Worm (Caenorhabditis elegans) whole organism, young adult: Measurements from ENCODE around the gene bbln-1.

Experiments used
- B0261.1 ChIP-seq: sonication (generic microtip); optimal IDR thresholded peaks from 2 replicates; lab custom pipeline; 2016; ENCODE audit warnings: mild to moderate bottlenecking, missing genetic modification characterization, moderate library complexity, missing compliant biosample characterization
- F57C9.4 ChIP-seq: sonication (generic microtip); optimal IDR thresholded peaks from 2 replicates; lab custom pipeline; 2017; ENCODE audit warnings: mild to moderate bottlenecking, missing genetic modification characterization, missing compliant biosample characterization
- T26A5.8 ChIP-seq: sonication (generic microtip); optimal IDR thresholded peaks from 2 replicates; lab custom pipeline; 2016; ENCODE audit warnings: missing genetic modification characterization, missing compliant biosample characterization
- Y67H2A.10 ChIP-seq: fragments of 200-800 bp; sonication (Bioruptor generic); conservative IDR thresholded peaks from 2 replicates; pipeline ENCODE4 v1.3.6; 2022; ENCODE audit warnings: missing genetic modification reagents, missing genetic modification characterization, missing compliant biosample characterization
- cebp-2 ChIP-seq: fragments of 200-800 bp; sonication (Bioruptor generic); IDR thresholded peaks from 2 replicates; pipeline ENCODE4 v1.3.6; 2022; ENCODE audit warnings: missing genetic modification characterization, missing compliant biosample characterization
- ceh-27 ChIP-seq: fragments of 200-800 bp; sonication (Bioruptor generic); optimal IDR thresholded peaks from 2 replicates; lab custom pipeline; 2018; ENCODE audit warnings: mild to moderate bottlenecking, missing genetic modification characterization, moderate library complexity, missing compliant biosample characterization
- nhr-90 ChIP-seq: sonication (generic microtip); optimal IDR thresholded peaks from 2 replicates; lab custom pipeline; 2016; ENCODE audit warnings: missing genotype, mild to moderate bottlenecking, missing genetic modification characterization, missing compliant biosample characterization
- pbrm-1 ChIP-seq: fragments of 200-800 bp; sonication (Bioruptor generic); IDR thresholded peaks from 2 replicates; pipeline ENCODE4 v1.3.6; 2022; ENCODE audit warnings: missing genetic modification reagents, missing genetic modification characterization, missing compliant biosample characterization
- snpc-4 ChIP-seq, 5 experiments: fragments of 150-350 bp in 1 of 5; sonication (generic microtip) in 4 of 5; optimal IDR thresholded peaks; 2 replicates each; lab custom pipeline; 2014 to 2018; ENCODE audit warnings: missing genetic modification characterization in 5 of 5, missing biosample characterization in 3 of 5, antibody characterized with exemption in 2 of 5, mild to moderate bottlenecking in 2 of 5, missing compliant biosample characterization in 2 of 5, missing genotype in 2 of 5, moderate library complexity in 2 of 5, missing genetic modification reagents in 1 of 5
- sptf-2 ChIP-seq: fragments of 200-800 bp; sonication (Bioruptor generic); optimal IDR thresholded peaks from 2 replicates; lab custom pipeline; 2018; ENCODE audit warnings: mild to moderate bottlenecking, missing genetic modification characterization, missing compliant biosample characterization
- tbx-9 ChIP-seq: sonication (generic microtip); optimal IDR thresholded peaks from 2 replicates; lab custom pipeline; 2016; ENCODE audit warnings: borderline replicate concordance, missing genetic modification characterization, inconsistent platforms, missing compliant biosample characterization
- ztf-22 ChIP-seq: fragments of 200-800 bp; sonication (Bioruptor generic); optimal IDR thresholded peaks from 2 replicates; lab custom pipeline; 2018; ENCODE audit warnings: mild to moderate bottlenecking, missing genetic modification characterization, moderate library complexity, missing compliant biosample characterization
- ztf-26 ChIP-seq: sonication (generic microtip); optimal IDR thresholded peaks from 2 replicates; lab custom pipeline; 2017; ENCODE audit warnings: missing genetic modification characterization, missing compliant biosample characterization

ce11 chrX:3119606-3120005 is 32.7 kb downstream of the bbln-1 start:
- TF ChIP-seq nhr-90 (no peak), ceh-27 (GFP tag; lab: Kevin White, UChicago) (no peak), cebp-2 (GFP tag; lab: Robert Waterston, UW) (no peak), F57C9.4 (no peak), snpc-4 (GFP tag; optimal IDR thresholded peaks at IDR 0.05; lab: Kevin White, UChicago) (no peak), snpc-4 (tag; optimal IDR thresholded peaks at IDR 0.05; lab: Kevin White, UChicago) (no peak), B0261.1 (tag; lab: Kevin White, UChicago) (no peak), pbrm-1 (GFP tag; lab: Robert Waterston, UW) (no peak), T26A5.8 (tag; lab: Kevin White, UChicago) (no peak), Y67H2A.10 (no peak), ztf-22 (GFP tag; lab: Kevin White, UChicago) (no peak), tbx-9 (tag; lab: Kevin White, UChicago) (no peak), ztf-26 (tag; lab: Kevin White, UChicago) (no peak), sptf-2 (GFP tag; lab: Kevin White, UChicago) (no peak)
